Worm (Caenorhabditis elegans) whole organism, young adult: ENCODE results near the gene R02D5.1.

Experiments
- B0019.2 ChIP-seq: fragments of 200-800 bp; sonication (Bioruptor generic); conservative IDR thresholded peaks from 2 replicates; pipeline ENCODE4 v1.3.6; 2022; ENCODE audit warnings: missing genetic modification reagents, missing genetic modification characterization, missing compliant biosample characterization
- chd-7 ChIP-seq: sonication (generic microtip); optimal IDR thresholded peaks from 2 replicates; lab custom pipeline; 2016; ENCODE audit warnings: mild to moderate bottlenecking, missing genetic modification characterization, moderate library complexity, missing compliant biosample characterization
- egl-18 ChIP-seq: fragments of 200-800 bp; sonication (Bioruptor generic); IDR thresholded peaks from 2 replicates; pipeline ENCODE4 v1.3.6; 2022; ENCODE audit warnings: missing genetic modification reagents, missing genetic modification characterization, missing compliant biosample characterization
- nhr-90 ChIP-seq: sonication (generic microtip); optimal IDR thresholded peaks from 2 replicates; lab custom pipeline; 2016; ENCODE audit warnings: missing genotype, mild to moderate bottlenecking, missing genetic modification characterization, missing compliant biosample characterization
- somi-1 ChIP-seq: fragments of 200-800 bp; sonication (Bioruptor generic); optimal IDR thresholded peaks from 2 replicates; lab custom pipeline; 2018; ENCODE audit warnings: mild to moderate bottlenecking, missing genetic modification characterization, missing compliant biosample characterization
- unc-130 ChIP-seq: sonication (generic microtip); optimal IDR thresholded peaks from 2 replicates; lab custom pipeline; 2016; ENCODE audit warnings: missing genetic modification reagents, missing genetic modification characterization, missing compliant biosample characterization

ce11 chrV:14481401-14481800 lies 26.6 kb upstream of the R02D5.1 start, which contains the start of gene R02D5.7:
- TF ChIP-seq somi-1 (GFP tag; lab: Kevin White, UChicago) (no peak), nhr-90 (tag; lab: Kevin White, UChicago) (no peak), chd-7 (tag; lab: Kevin White, UChicago) (no peak), unc-130 (no peak), B0019.2 (no peak), egl-18 (no peak)
